Worm (Caenorhabditis elegans) whole organism, L2 larva: ENCODE data around the gene nhr-142.

Experiments
- Y55F3AM.14 ChIP-seq: fragments of 200-800 bp; sonication (Bioruptor generic); optimal IDR thresholded peaks from 2 replicates; lab custom pipeline; 2018; ENCODE audit warnings: mild to moderate bottlenecking, missing genetic modification characterization, missing compliant biosample characterization
- aly-2 ChIP-seq: fragments of 150-350 bp; optimal IDR thresholded peaks from 2 replicates; lab custom pipeline; 2014; ENCODE audit warnings: missing biosample characterization, missing genetic modification characterization
- egl-27 ChIP-seq: sonication (generic microtip); optimal IDR thresholded peaks from 3 replicates; lab custom pipeline; 2017; ENCODE audit warnings: missing biosample characterization, missing genetic modification reagents, missing genetic modification characterization
- fos-1 ChIP-seq: fragments of 150-350 bp; optimal IDR thresholded peaks from 2 replicates; lab custom pipeline; 2014; ENCODE audit warnings: missing biosample characterization, missing genetic modification characterization
- mdl-1 ChIP-seq, 2 experiments: fragments of 150-350 bp in 1 of 2; sonication (generic microtip) in 1 of 2; optimal IDR thresholded peaks; 2 replicates each; lab custom pipeline; 2017; ENCODE audit warnings: missing biosample characterization in 2 of 2, missing genetic modification characterization in 2 of 2
- nhr-11 ChIP-seq: fragments of 150-350 bp; optimal IDR thresholded peaks from 2 replicates; lab custom pipeline; 2014; ENCODE audit warnings: missing biosample characterization, missing genetic modification characterization
- nhr-23 ChIP-seq: fragments of 150-350 bp; optimal IDR thresholded peaks from 2 replicates; lab custom pipeline; 2014; ENCODE audit warnings: missing biosample characterization, missing genetic modification reagents, missing genetic modification characterization
- nhr-77 ChIP-seq: fragments of 150-350 bp; optimal IDR thresholded peaks from 2 replicates; lab custom pipeline; 2014; ENCODE audit warnings: missing biosample characterization, missing genetic modification characterization
- unc-62 ChIP-seq: fragments of 150-350 bp; optimal IDR thresholded peaks from 2 replicates; lab custom pipeline; 2014; ENCODE audit warnings: missing biosample characterization, missing genetic modification reagents, missing genetic modification characterization
- zag-1 ChIP-seq: fragments of 150-350 bp; optimal IDR thresholded peaks from 2 replicates; lab custom pipeline; 2014; ENCODE audit warnings: missing biosample characterization, missing genetic modification characterization
- ztf-11 ChIP-seq: sonication (generic microtip); optimal IDR thresholded peaks from 2 replicates; lab custom pipeline; 2017; ENCODE audit warnings: missing biosample characterization, missing genetic modification characterization

ce11 chrV:5753432-5753831 is 36.9 kb downstream of the nhr-142 start, which contains the start of gene pgph-1:
- TF ChIP-seq nhr-23 (tag; lab: Kevin White, UChicago): no peak
- TF ChIP-seq mdl-1 (tag; optimal IDR thresholded peaks at IDR 0.05; lab: Kevin White, UChicago): no peak
- no peak for TF ChIP-seq fos-1 (tag; lab: Kevin White, UChicago)
- no peak for TF ChIP-seq zag-1 (tag; lab: Kevin White, UChicago)
- no peak for TF ChIP-seq egl-27 (tag; lab: Kevin White, UChicago)
- TF ChIP-seq ztf-11 (tag; lab: Kevin White, UChicago): no peak
- no peak for TF ChIP-seq nhr-77
- no peak for TF ChIP-seq nhr-11 (tag; lab: Kevin White, UChicago)
- no peak for TF ChIP-seq unc-62 (GFP tag; lab: Kevin White, UChicago)
- no peak for TF ChIP-seq Y55F3AM.14 (GFP tag; lab: Kevin White, UChicago)
- TF ChIP-seq aly-2 (tag; lab: Kevin White, UChicago): no peak
